Worm (Caenorhabditis elegans): Measurements from ENCODE around the gene C06A1.7.

C06A1.7 gene

DNA sequence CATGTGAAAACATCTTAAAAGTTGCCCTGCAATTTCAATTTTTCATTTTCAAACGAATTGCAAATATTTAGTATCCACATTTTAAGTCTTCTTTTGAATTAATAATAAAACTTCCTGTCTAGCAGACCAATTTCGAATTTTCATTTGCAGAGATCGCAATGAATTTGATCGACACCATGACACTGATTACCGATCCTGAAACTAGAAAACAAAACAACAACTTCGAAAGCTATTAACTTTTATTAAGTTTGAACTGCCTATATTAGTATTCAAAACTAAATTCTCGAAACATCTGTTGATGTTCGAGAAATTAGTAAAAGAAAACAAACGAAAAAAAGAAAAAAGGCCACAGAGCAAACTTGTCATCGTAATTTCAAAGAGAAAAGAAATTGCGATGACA lies 9.5 kb downstream of the C06A1.7 start:
- TF ChIP-seq fkh-6 (tag; optimal IDR thresholded peaks at IDR 0.05) (no peak), hlh-30 (tag; optimal IDR thresholded peaks at IDR 0.05; ENCODE audit: insufficient read depth) (no peak), unc-3 (GFP tag; conservative IDR thresholded peaks at IDR 0.05) (no peak), unc-3 (tag; optimal IDR thresholded peaks at IDR 0.05) (no peak), pros-1 (tag; optimal IDR thresholded peaks at IDR 0.05) (no peak), unc-55 (GFP tag; optimal IDR thresholded peaks at IDR 0.05) (no peak), ref-2 (tag; optimal IDR thresholded peaks at IDR 0.05) (no peak), elt-2 (tag; optimal IDR thresholded peaks at IDR 0.05) (no peak), ama-1 (optimal IDR thresholded peaks at IDR 0.05) (no peak)

DNA sequence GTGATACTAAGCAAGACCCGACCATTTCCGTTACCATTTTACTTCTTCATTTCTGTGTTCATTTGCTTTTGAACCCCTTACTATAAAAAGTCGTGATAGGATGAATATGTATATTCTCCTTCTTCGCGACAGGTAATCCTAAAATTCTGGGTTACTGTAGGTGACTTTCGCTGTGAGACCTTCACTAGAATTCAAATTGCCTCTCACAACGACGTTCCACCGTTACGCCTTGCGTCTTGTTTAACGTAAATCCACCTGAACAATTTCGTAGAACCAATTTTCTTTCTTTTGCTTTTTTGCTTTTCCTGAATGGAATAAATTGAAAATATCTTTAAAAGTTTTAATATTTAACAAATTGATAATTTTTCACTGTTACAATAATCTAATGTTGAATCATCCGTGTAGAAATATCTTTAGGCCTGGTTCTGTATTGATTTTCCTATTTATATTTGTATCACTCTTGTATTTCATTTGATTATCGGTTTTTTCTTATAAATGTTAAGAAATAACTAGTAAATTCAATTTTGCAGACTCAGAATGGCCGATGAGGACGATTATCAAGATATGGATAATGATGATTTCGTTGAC lies 14.2 kb downstream of the C06A1.7 start, which contains the start of gene rpb-6:
TSS of gene rpb-6 (plus strand) at position 538 of the 588 bp plus-strand sequence.
- TF ChIP-seq unc-86 (tag; optimal IDR thresholded peaks at IDR 0.05): no peak
- no peak for TF ChIP-seq ztf-16 (tag; optimal IDR thresholded peaks at IDR 0.05)
- TF ChIP-seq hlh-6 (tag; optimal IDR thresholded peaks at IDR 0.05): no peak
- no peak for TF ChIP-seq ceh-18 (tag; optimal IDR thresholded peaks at IDR 0.05)
- TF ChIP-seq elt-4 (tag; optimal IDR thresholded peaks at IDR 0.05): no peak
- no peak for TF ChIP-seq elt-2 (tag; optimal IDR thresholded peaks at IDR 0.05)
- no peak for TF ChIP-seq K02D7.2 (tag; optimal IDR thresholded peaks at IDR 0.05)
- no peak for TF ChIP-seq che-1 (tag; optimal IDR thresholded peaks at IDR 0.05)
- no peak for TF ChIP-seq ceh-2 (tag; optimal IDR thresholded peaks at IDR 0.05)
- TF ChIP-seq C38D4.7 (GFP tag; optimal IDR thresholded peaks at IDR 0.05): no peak
- TF ChIP-seq ceh-45 (GFP tag; IDR thresholded peaks at IDR 0.05): no peak
- no peak for TF ChIP-seq K09A11.1 (tag; optimal IDR thresholded peaks at IDR 0.05; ENCODE audit: insufficient read depth)
- no peak for TF ChIP-seq ceh-34 (tag; optimal IDR thresholded peaks at IDR 0.05)
- TF ChIP-seq pqm-1 (tag; optimal IDR thresholded peaks at IDR 0.05): no peak
- TF ChIP-seq ceh-24 (tag; optimal IDR thresholded peaks at IDR 0.05): no peak
- no peak for TF ChIP-seq fax-1 (tag; optimal IDR thresholded peaks at IDR 0.05)
- TF ChIP-seq dve-1 (tag; optimal IDR thresholded peaks at IDR 0.05): no peak

DNA sequence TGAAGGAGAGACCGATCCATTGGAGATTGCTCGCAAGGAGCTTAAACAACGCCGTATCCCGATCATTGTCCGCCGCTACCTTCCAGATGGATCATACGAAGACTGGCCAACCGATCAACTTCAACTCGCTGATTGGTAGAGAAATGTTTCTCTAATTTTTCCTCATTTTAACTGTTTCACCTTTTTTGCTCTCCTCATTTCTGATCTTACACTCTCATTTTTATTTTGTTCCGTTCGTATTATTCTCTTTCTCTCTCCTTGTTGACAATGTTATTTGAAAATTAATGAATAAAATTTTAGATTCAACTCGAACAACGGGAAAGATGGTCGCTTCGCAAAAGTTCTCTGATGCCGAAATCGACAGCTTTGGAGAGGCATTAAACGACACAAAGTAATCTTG lies 15.0 kb downstream of the C06A1.7 start, which contains the start of gene dohh-1:
TSS of gene dohh-1 (plus strand) at position 301 of the 400 bp plus-strand sequence.
- TF ChIP-seq ama-1 (optimal IDR thresholded peaks at IDR 0.05) (no peak), rnt-1 (tag; optimal IDR thresholded peaks at IDR 0.05) (no peak), ttx-3 (tag; optimal IDR thresholded peaks at IDR 0.05) (no peak), ahr-1 (tag; optimal IDR thresholded peaks at IDR 0.05) (no peak), unc-55 (GFP tag; optimal IDR thresholded peaks at IDR 0.05) (no peak), eyg-1 (tag; optimal IDR thresholded peaks at IDR 0.05) (no peak), zip-5 (tag; optimal IDR thresholded peaks at IDR 0.05) (no peak), lim-6 (tag; optimal IDR thresholded peaks at IDR 0.05) (no peak), pha-4 (tag; optimal IDR thresholded peaks at IDR 0.05) (no peak), T23F11.4 (GFP tag; optimal IDR thresholded peaks at IDR 0.05) (no peak), ets-4 (tag; optimal IDR thresholded peaks at IDR 0.05) (no peak), ref-2 (tag; optimal IDR thresholded peaks at IDR 0.05) (no peak), ceh-24 (tag; optimal IDR thresholded peaks at IDR 0.05) (no peak), dmd-4 (tag; optimal IDR thresholded peaks at IDR 0.05; ENCODE audit: borderline replicate concordance) (no peak), ceh-14 (tag; optimal IDR thresholded peaks at IDR 0.05) (no peak), pros-1 (tag; optimal IDR thresholded peaks at IDR 0.05) (no peak), dve-1 (tag; optimal IDR thresholded peaks at IDR 0.05) (no peak)

DNA sequence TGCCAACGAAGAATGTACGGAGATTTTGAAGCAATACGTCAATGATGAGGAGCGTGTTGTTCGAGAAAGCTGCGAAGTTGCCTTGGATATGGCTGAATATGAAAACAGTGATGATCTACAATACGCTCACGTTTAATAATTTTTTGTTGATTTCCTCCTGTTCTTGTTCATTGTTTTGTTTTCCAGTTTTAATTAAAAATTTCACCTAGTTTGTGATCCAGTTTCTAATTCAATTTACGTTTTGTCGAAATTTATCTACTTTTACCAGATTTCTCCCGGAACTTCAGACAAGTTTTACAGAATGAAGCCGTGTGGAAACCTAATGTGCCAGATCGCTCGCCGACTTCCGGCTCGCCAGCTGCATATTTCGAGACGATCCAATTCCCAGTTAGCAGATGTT lies 16.1 kb downstream of the C06A1.7 start, which contains the start of gene dap-3:
TSS of gene dap-3 (plus strand) at position 301 of the 400 bp plus-strand sequence.
- no peak for TF ChIP-seq ceh-2 (tag; optimal IDR thresholded peaks at IDR 0.05)
- no peak for TF ChIP-seq dve-1 (tag; optimal IDR thresholded peaks at IDR 0.05)
- TF ChIP-seq ceh-45 (GFP tag; IDR thresholded peaks at IDR 0.05): no peak

Data from whole organism, late embryonic.